Worm (Caenorhabditis elegans) whole organism, late embryonic: Measurements from ENCODE around the gene F44E2.8.

ENCODE experiments used
- K09A11.1 ChIP-seq: sonication (generic microtip); optimal IDR thresholded peaks from 2 replicates; lab custom pipeline; 2017; ENCODE audit warnings: antibody characterized with exemption, mild to moderate bottlenecking, missing genetic modification characterization, missing compliant biosample characterization; ENCODE audit not compliant: insufficient read depth
- ceh-48 ChIP-seq: sonication (generic microtip); optimal IDR thresholded peaks from 2 replicates; lab custom pipeline; 2016; ENCODE audit warnings: missing genetic modification characterization, inconsistent platforms, missing compliant biosample characterization
- ceh-6 ChIP-seq: fragments of 200-800 bp; sonication (Bioruptor generic); optimal IDR thresholded peaks from 2 replicates; lab custom pipeline; 2018; ENCODE audit warnings: mild to moderate bottlenecking, missing genetic modification characterization, missing compliant biosample characterization
- dmd-4 ChIP-seq: sonication (generic microtip); optimal IDR thresholded peaks from 2 replicates; lab custom pipeline; 2016; ENCODE audit warnings: borderline replicate concordance, missing genetic modification characterization, missing compliant biosample characterization
- ets-4 ChIP-seq: sonication (generic microtip); optimal IDR thresholded peaks from 2 replicates; lab custom pipeline; 2016; ENCODE audit warnings: missing genetic modification characterization, missing compliant biosample characterization
- fkh-10 ChIP-seq: fragments of 150-350 bp; optimal IDR thresholded peaks from 2 replicates; lab custom pipeline; 2014; ENCODE audit warnings: missing biosample characterization, missing genetic modification reagents, missing genetic modification characterization
- hlh-6 ChIP-seq: sonication (generic microtip); optimal IDR thresholded peaks from 2 replicates; lab custom pipeline; 2016; ENCODE audit warnings: missing genotype, missing genetic modification characterization, missing compliant biosample characterization
- nfya-1 ChIP-seq: sonication (generic microtip); optimal IDR thresholded peaks from 2 replicates; lab custom pipeline; 2017; ENCODE audit warnings: missing genetic modification characterization, mild to moderate bottlenecking, missing compliant biosample characterization, antibody characterized with exemption, moderate library complexity

DNA sequence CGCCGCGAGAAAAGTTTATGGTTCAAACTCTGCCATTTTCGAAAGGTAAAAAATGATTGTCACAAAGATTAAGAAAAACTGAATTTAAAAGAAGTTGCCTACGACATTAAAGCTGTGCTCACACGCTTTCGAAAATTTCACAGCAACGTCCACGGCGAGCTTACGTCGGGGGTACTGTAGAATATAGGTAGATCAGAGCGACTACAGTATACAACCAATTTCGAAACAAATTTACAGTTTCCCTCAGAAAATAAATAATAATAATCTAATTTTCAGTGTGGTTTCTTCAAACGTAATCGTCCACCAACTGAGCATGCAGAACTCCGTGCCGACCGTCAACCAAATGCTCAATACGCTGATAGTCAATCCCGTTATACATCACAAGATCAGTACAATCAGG lies 25.1 kb downstream of the F44E2.8 start:
- TF ChIP-seq ets-4 (tag; lab: Kevin White, UChicago) (no peak), fkh-10 (GFP tag; lab: Kevin White, UChicago) (no peak), hlh-6 (tag; lab: Kevin White, UChicago) (no peak), ceh-6 (GFP tag; lab: Kevin White, UChicago) (no peak), ceh-48 (no peak), dmd-4 (tag; lab: Kevin White, UChicago) (no peak), nfya-1 (tag; lab: Kevin White, UChicago) (no peak), K09A11.1 (tag; lab: Kevin White, UChicago) (no peak)
